Worm (Caenorhabditis elegans): ENCODE measurements around the gene fbxa-194.

ce11 chrV:19743305-19743704, 35.2 kb downstream of the fbxa-194 start, which contains the start of gene W04E12.4:
- TF ChIP-seq lin-13 (GFP tag; optimal IDR thresholded peaks at IDR 0.05) (no peak), F16B12.6 (tag; optimal IDR thresholded peaks at IDR 0.05) (no peak), unc-62 (GFP tag; optimal IDR thresholded peaks at IDR 0.05) (no peak), fkh-10 (GFP tag; optimal IDR thresholded peaks at IDR 0.05) (no peak), nhr-12 (tag; optimal IDR thresholded peaks at IDR 0.05) (no peak), nhr-76 (tag; optimal IDR thresholded peaks at IDR 0.05) (no peak), ztf-11 (tag; optimal IDR thresholded peaks at IDR 0.05) (no peak), nhr-11 (tag; optimal IDR thresholded peaks at IDR 0.05) (no peak)

Data from whole organism, L1 larva.